Fruit fly (Drosophila melanogaster): ENCODE data around the gene CG14325.

The CG14325 gene

DNA sequence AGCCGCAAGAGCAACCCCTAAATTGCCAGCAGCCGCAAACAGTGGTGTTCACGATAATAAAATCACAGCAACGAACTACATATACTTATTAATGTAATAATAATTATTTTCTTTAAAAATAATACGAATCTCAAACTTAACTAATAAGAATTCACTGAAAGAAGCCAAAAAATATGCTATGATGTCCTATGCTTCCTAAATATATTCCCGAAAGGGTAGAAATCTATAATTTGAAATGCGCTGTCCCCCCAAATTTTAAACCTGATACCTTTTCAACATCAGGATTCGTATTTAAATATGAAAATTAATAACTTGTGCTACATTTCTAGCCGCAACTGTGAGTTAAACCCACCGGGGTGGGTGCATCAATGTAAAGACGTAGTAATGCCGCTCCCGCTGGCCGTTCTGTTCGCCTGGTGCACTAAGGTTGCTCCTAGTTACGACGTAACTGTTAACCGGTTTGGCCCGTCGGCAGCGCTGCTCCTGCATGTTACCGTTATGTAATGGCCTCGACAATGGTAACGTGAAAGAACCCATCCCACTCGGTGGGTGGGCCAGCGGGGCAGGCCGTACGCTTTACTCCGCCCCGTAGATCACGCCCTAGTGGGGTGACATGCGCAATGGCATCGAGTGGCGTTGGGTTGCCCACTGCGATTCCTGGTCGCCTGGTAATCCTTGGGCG lies 22.6 kb upstream of the CG14325 start (continued):
- TF ChIP-seq Nf-YA (GFP tag; IDR thresholded peaks at IDR 0.05) (no peak), CG11695 (GFP tag; IDR thresholded peaks at IDR 0.05) (peak; percentile 76), az2 (GFP tag; optimal IDR thresholded peaks at IDR 0.05) (peak; percentile 79), BtbVII (GFP tag; optimal IDR thresholded peaks at IDR 0.05) (peak; percentile 84), Bdp1 (GFP tag; optimal IDR thresholded peaks at IDR 0.05) (peak; percentile 33), ems (GFP tag; optimal IDR thresholded peaks at IDR 0.05) (peak; percentile 24), sd (tag; optimal IDR thresholded peaks at IDR 0.05) (no peak), Jarid2 (GFP tag; optimal IDR thresholded peaks at IDR 0.05) (peak; percentile 28), CG9437 (GFP tag; optimal IDR thresholded peaks at IDR 0.05) (peak; percentile 92), CG17359 (tag; optimal IDR thresholded peaks at IDR 0.05) (peak; percentile 79), zen2 (GFP tag; IDR thresholded peaks at IDR 0.05; ENCODE audit: partially characterized antibody) (no peak), dan (GFP tag; IDR thresholded peaks at IDR 0.05) (peak; percentile 53; the same call in 1 of the 2 replicates), nom (GFP tag; optimal IDR thresholded peaks at IDR 0.05) (no peak), CG15073 (GFP tag; optimal IDR thresholded peaks at IDR 0.05) (peak; percentile 45), tx (GFP tag; optimal IDR thresholded peaks at IDR 0.05) (no peak), tup (GFP tag; optimal IDR thresholded peaks at IDR 0.05) (peak; percentile 7), CG10565 (GFP tag; optimal IDR thresholded peaks at IDR 0.05) (no peak), CG17612 (GFP tag; IDR thresholded peaks at IDR 0.05) (peak; percentile 47), CG3726 (GFP tag; IDR thresholded peaks at IDR 0.05) (peak; percentile 18; the same call in 1 of the 3 replicates), amos (GFP tag; IDR thresholded peaks at IDR 0.05; ENCODE audit: partially characterized antibody) (no peak; the same call in 1 of the 2 replicates), CG3847 (GFP tag; IDR thresholded peaks at IDR 0.05) (peak; percentile 64), Antp (GFP tag; optimal IDR thresholded peaks at IDR 0.05) (no peak), CG9932 (GFP tag; IDR thresholded peaks at IDR 0.05) (no peak), eyg (GFP tag; optimal IDR thresholded peaks at IDR 0.05) (no peak), gem (tag; optimal IDR thresholded peaks at IDR 0.05) (peak; percentile 94), CG12104 (GFP tag; optimal IDR thresholded peaks at IDR 0.05) (peak; percentile 74), CG42726 (GFP tag; IDR thresholded peaks at IDR 0.05; ENCODE audit: partially characterized antibody) (no peak), ttk (GFP tag; IDR thresholded peaks at IDR 0.05) (peak; percentile 62), sna (GFP tag; IDR thresholded peaks at IDR 0.05; ENCODE audit: partially characterized antibody) (peak; percentile 41; the same call in 1 of the 2 replicates), Sox100B (GFP tag; optimal IDR thresholded peaks at IDR 0.05) (peak; percentile 90), wor (GFP tag; IDR thresholded peaks at IDR 0.05) (peak; percentile 61), da (GFP tag; optimal IDR thresholded peaks at IDR 0.05) (no peak), Eip74EF (GFP tag; optimal IDR thresholded peaks at IDR 0.05) (peak in 1 of 2 experiments; percentile 81), CG7357 (GFP tag; IDR thresholded peaks at IDR 0.05) (peak; percentile 69), CG1603 (tag; optimal IDR thresholded peaks at IDR 0.05) (peak; percentile 49), Ravus (GFP tag; IDR thresholded peaks at IDR 0.05) (no peak), nmo (GFP tag; optimal IDR thresholded peaks at IDR 0.05) (peak; percentile 92), wek (GFP tag; optimal IDR thresholded peaks at IDR 0.05) (no peak), CG17912 (GFP tag; optimal IDR thresholded peaks at IDR 0.05) (no peak), knrl (GFP tag; IDR thresholded peaks at IDR 0.05; ENCODE audit: partially characterized antibody) (no peak), CG5953 (GFP tag; IDR thresholded peaks at IDR 0.05) (no peak), PHDP (tag; optimal IDR thresholded peaks at IDR 0.05) (peak; percentile 83), Oaz (GFP tag; IDR thresholded peaks at IDR 0.05) (peak; percentile 33; the same call in 1 of the 2 replicates), CG33213 (GFP tag; optimal IDR thresholded peaks at IDR 0.05) (peak; percentile 19), tin (GFP tag; optimal IDR thresholded peaks at IDR 0.05) (peak; percentile 72), schlank (tag; optimal IDR thresholded peaks at IDR 0.05) (peak; percentile 47), pho (GFP tag; optimal IDR thresholded peaks at IDR 0.05) (no peak), CG4404 (GFP tag; IDR thresholded peaks at IDR 0.05) (peak; percentile 90), CG11723 (GFP tag; optimal IDR thresholded peaks at IDR 0.05) (peak; percentile 70)
